Fruit fly (Drosophila melanogaster): ENCODE data around the gene CG11617.

Gene CG11617

dm6 chr2L:171499-172250, 35.4 kb downstream of the CG11617 start (continued):
- peak; percentile 58 for TF ChIP-seq CG9139 (GFP tag; optimal IDR thresholded peaks at IDR 0.05)
- peak; percentile 48 for TF ChIP-seq Sox14 (GFP tag; optimal IDR thresholded peaks at IDR 0.05)
- TF ChIP-seq CG6792 (GFP tag; optimal IDR thresholded peaks at IDR 0.05) = peak; percentile 49
- no peak for TF ChIP-seq Blimp-1 (GFP tag; optimal IDR thresholded peaks at IDR 0.05)
- TF ChIP-seq CG10631 (GFP tag; optimal IDR thresholded peaks at IDR 0.05) = peak; percentile 51
- TF ChIP-seq CG6808 (GFP tag; optimal IDR thresholded peaks at IDR 0.05) = peak; percentile 70
- TF ChIP-seq CG6163 (GFP tag; IDR thresholded peaks at IDR 0.05) = no peak
- TF ChIP-seq Lpt (GFP tag; optimal IDR thresholded peaks at IDR 0.05) = peak; percentile 77
- TF ChIP-seq Sox102F (GFP tag; optimal IDR thresholded peaks at IDR 0.05) = no peak
- peak; percentile 59 for TF ChIP-seq dac (GFP tag; optimal IDR thresholded peaks at IDR 0.05)
- TF ChIP-seq CG1621 (tag; optimal IDR thresholded peaks at IDR 0.05) = peak; percentile 27
- TF ChIP-seq achi (GFP tag; optimal IDR thresholded peaks at IDR 0.05) = peak; percentile 74
- peak; percentile 74 to 76 for TF ChIP-seq ss (GFP tag; optimal IDR thresholded peaks at IDR 0.05)
- TF ChIP-seq CG8632 (GFP tag; optimal IDR thresholded peaks at IDR 0.05) = peak; percentile 34
- TF ChIP-seq CG7368 (GFP tag; optimal IDR thresholded peaks at IDR 0.05) = peak; percentile 21
- peak; percentile 50 for TF ChIP-seq CG34406 (GFP tag; optimal IDR thresholded peaks at IDR 0.05)
- TF ChIP-seq Hr38 (GFP tag; optimal IDR thresholded peaks at IDR 0.05) = no peak
- peak; percentile 81 for TF ChIP-seq OdsH (GFP tag; optimal IDR thresholded peaks at IDR 0.05)
- peak; percentile 62 for TF ChIP-seq esn (GFP tag; optimal IDR thresholded peaks at IDR 0.05)
- peak; percentile 37 for TF ChIP-seq Sox15 (GFP tag; optimal IDR thresholded peaks at IDR 0.05)

- peak; percentile 68 for TF ChIP-seq vri (GFP tag; optimal IDR thresholded peaks at IDR 0.05)
- TF ChIP-seq fkh (GFP tag; optimal IDR thresholded peaks at IDR 0.05) = peak; percentile 67
- peak; percentile 52 for TF ChIP-seq Eip78C (GFP tag)
- TF ChIP-seq Met (GFP tag; optimal IDR thresholded peaks at IDR 0.05) = no peak
Measured at dm6 chr2L:170383-170782, 36.7 kb downstream of the CG11617 start.

dm6 chr2L:168270-168901, 38.7 kb downstream of the CG11617 start:
- no peak for TF ChIP-seq eg (GFP tag; IDR thresholded peaks at IDR 0.05)
- no peak for TF ChIP-seq topi (GFP tag; optimal IDR thresholded peaks at IDR 0.05)
- TF ChIP-seq cyc (GFP tag; optimal IDR thresholded peaks at IDR 0.05) = no peak
- peak; percentile 16 for TF ChIP-seq vri (GFP tag; optimal IDR thresholded peaks at IDR 0.05)
- no peak for TF ChIP-seq CG7368 (GFP tag; optimal IDR thresholded peaks at IDR 0.05)
- no peak for TF ChIP-seq achi (GFP tag; optimal IDR thresholded peaks at IDR 0.05)
- no peak for TF ChIP-seq fd85E (GFP tag; optimal IDR thresholded peaks at IDR 0.05)
- TF ChIP-seq svp (GFP tag) = no peak
- no peak for TF ChIP-seq CG6854 (GFP tag; optimal IDR thresholded peaks at IDR 0.05)
- no peak for TF ChIP-seq Lpt (GFP tag; optimal IDR thresholded peaks at IDR 0.05)
- TF ChIP-seq Sox14 (GFP tag; optimal IDR thresholded peaks at IDR 0.05) = peak; percentile 32
- TF ChIP-seq Hr4 (GFP tag; optimal IDR thresholded peaks at IDR 0.05) = no peak
- TF ChIP-seq CG10631 (GFP tag; optimal IDR thresholded peaks at IDR 0.05) = no peak
- no peak for TF ChIP-seq Eip93F (GFP tag; optimal IDR thresholded peaks at IDR 0.05)
- peak; percentile 54 for TF ChIP-seq Eip78C (GFP tag)
- no peak for TF ChIP-seq CG11762 (GFP tag; optimal IDR thresholded peaks at IDR 0.05; ENCODE audit: insufficient read depth)
- no peak for TF ChIP-seq salr (GFP tag; optimal IDR thresholded peaks at IDR 0.05)
- peak; percentile 39 for TF ChIP-seq CG10669 (GFP tag; optimal IDR thresholded peaks at IDR 0.05)
- TF ChIP-seq fkh (GFP tag; optimal IDR thresholded peaks at IDR 0.05) = no peak
- TF ChIP-seq CG9139 (GFP tag; optimal IDR thresholded peaks at IDR 0.05) = peak; percentile 72
- TF ChIP-seq lz (GFP tag; optimal IDR thresholded peaks at IDR 0.05) = no peak
- peak; percentile 35; the same call in 1 of the 3 replicates for TF ChIP-seq CG8119 (GFP tag; IDR thresholded peaks at IDR 0.05)
- no peak for TF ChIP-seq CG4318 (GFP tag; optimal IDR thresholded peaks at IDR 0.05)
- TF ChIP-seq Hr39 (GFP tag; optimal IDR thresholded peaks at IDR 0.05) = no peak
- peak; percentile 46 for TF ChIP-seq spab (GFP tag; optimal IDR thresholded peaks at IDR 0.05)
- no peak for TF ChIP-seq Smox (GFP tag; optimal IDR thresholded peaks at IDR 0.05)
- TF ChIP-seq Sox102F (GFP tag; optimal IDR thresholded peaks at IDR 0.05) = no peak
- TF ChIP-seq CG6276 (GFP tag; optimal IDR thresholded peaks at IDR 0.05) = peak; percentile 76
- TF ChIP-seq CG6808 (GFP tag; optimal IDR thresholded peaks at IDR 0.05) = peak; percentile 76
- peak; percentile 82 to 84 for TF ChIP-seq ss (GFP tag; optimal IDR thresholded peaks at IDR 0.05)
- no peak; the same call in 1 of the 3 replicates for TF ChIP-seq CG6163 (GFP tag; IDR thresholded peaks at IDR 0.05)
- peak; percentile 35 for TF ChIP-seq dsx (GFP tag; optimal IDR thresholded peaks at IDR 0.05; ENCODE audit: poor library complexity, severe bottlenecking)
- peak; percentile 12 for TF ChIP-seq CG1621 (tag; optimal IDR thresholded peaks at IDR 0.05)
- no peak for TF ChIP-seq CG16779 (tag; optimal IDR thresholded peaks at IDR 0.05)

Data from whole organism, prepupa.